Worm (Caenorhabditis elegans): ENCODE results near the gene algn-2.

DNA sequence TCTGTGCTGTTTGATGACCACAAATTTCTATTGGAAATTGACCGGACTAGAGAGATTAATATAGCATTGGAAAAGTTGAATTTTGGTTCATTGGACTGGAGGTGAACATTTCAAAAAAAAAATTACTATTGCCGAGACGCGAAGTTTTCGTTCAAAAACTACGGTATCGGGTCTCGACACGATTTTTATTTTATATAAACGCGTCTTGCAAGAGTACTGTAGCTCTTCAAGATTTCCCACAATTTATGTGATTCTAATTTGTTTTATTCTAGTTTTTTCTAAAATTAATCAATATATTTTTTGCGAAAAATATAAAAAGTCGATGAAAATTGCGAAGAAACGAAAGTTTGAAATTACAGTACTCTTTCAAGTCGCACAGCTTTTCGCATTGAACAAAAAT is 4.4 kb upstream of the algn-2 start, which contains the start of gene F09E5.12:
- TF ChIP-seq egl-27 (tag; optimal IDR thresholded peaks at IDR 0.05) (no peak), zag-1 (tag; optimal IDR thresholded peaks at IDR 0.05) (no peak), dve-1 (tag; optimal IDR thresholded peaks at IDR 0.05; ENCODE audit: insufficient read depth) (no peak), hlh-11 (tag; optimal IDR thresholded peaks at IDR 0.05) (no peak), nhr-237 (tag; optimal IDR thresholded peaks at IDR 0.05) (no peak), unc-39 (tag; optimal IDR thresholded peaks at IDR 0.05) (no peak), lin-13 (GFP tag; optimal IDR thresholded peaks at IDR 0.05) (no peak), daf-12 (tag; optimal IDR thresholded peaks at IDR 0.05) (no peak), nhr-10 (tag; optimal IDR thresholded peaks at IDR 0.05) (no peak)
